Fruit fly (Drosophila melanogaster): ENCODE data around the gene CG31988.

dm6 chr2L:21236633-21237032 is 34.0 kb upstream of the CG31988 start, which contains the start of gene CG31626:
- no peak for TF ChIP-seq psq (optimal IDR thresholded peaks at IDR 0.05)
- TF ChIP-seq h (optimal IDR thresholded peaks at IDR 0.05): no peak
- no peak for TF ChIP-seq ttk (optimal IDR thresholded peaks at IDR 0.05)
- no peak for TF ChIP-seq insv (optimal IDR thresholded peaks at IDR 0.05)
- no peak for TF ChIP-seq Sin3A (optimal IDR thresholded peaks at IDR 0.05)
